Worm (Caenorhabditis elegans) whole organism, L1 larva: ENCODE data around the gene srh-39.
A peak's percentile ranks its signal among the peaks of the same experiment; 100 is the strongest.

Source experiments
- egl-27 ChIP-seq, 2 experiments: fragments of 150-350 bp in 1 of 2; sonication (generic microtip); optimal IDR thresholded peaks; 3 replicates each; lab custom pipeline; 2017 to 2018; ENCODE audit warnings: missing biosample characterization in 2 of 2, missing genetic modification characterization in 2 of 2, missing genetic modification reagents in 2 of 2
- fos-1 ChIP-seq: fragments of 150-350 bp; optimal IDR thresholded peaks from 2 replicates; lab custom pipeline; 2014; ENCODE audit warnings: missing biosample characterization, missing genetic modification characterization
- irx-1 ChIP-seq: sonication (generic microtip); optimal IDR thresholded peaks from 2 replicates; lab custom pipeline; 2016; ENCODE audit warnings: missing genetic modification characterization, missing compliant biosample characterization
- nhr-237 ChIP-seq: fragments of 150-350 bp; optimal IDR thresholded peaks from 2 replicates; lab custom pipeline; 2014; ENCODE audit warnings: missing biosample characterization, missing genetic modification characterization
- skn-1 ChIP-seq: fragments of 150-350 bp; optimal IDR thresholded peaks from 2 replicates; lab custom pipeline; 2014; ENCODE audit warnings: missing biosample characterization, missing genetic modification characterization
- sptf-1 ChIP-seq: fragments of 150-350 bp; optimal IDR thresholded peaks from 2 replicates; lab custom pipeline; 2014; ENCODE audit warnings: missing biosample characterization, missing genetic modification characterization
- xbp-1 ChIP-seq: sonication (generic microtip); optimal IDR thresholded peaks from 2 replicates; lab custom pipeline; 2016; ENCODE audit warnings: missing genetic modification characterization, missing compliant biosample characterization

DNA sequence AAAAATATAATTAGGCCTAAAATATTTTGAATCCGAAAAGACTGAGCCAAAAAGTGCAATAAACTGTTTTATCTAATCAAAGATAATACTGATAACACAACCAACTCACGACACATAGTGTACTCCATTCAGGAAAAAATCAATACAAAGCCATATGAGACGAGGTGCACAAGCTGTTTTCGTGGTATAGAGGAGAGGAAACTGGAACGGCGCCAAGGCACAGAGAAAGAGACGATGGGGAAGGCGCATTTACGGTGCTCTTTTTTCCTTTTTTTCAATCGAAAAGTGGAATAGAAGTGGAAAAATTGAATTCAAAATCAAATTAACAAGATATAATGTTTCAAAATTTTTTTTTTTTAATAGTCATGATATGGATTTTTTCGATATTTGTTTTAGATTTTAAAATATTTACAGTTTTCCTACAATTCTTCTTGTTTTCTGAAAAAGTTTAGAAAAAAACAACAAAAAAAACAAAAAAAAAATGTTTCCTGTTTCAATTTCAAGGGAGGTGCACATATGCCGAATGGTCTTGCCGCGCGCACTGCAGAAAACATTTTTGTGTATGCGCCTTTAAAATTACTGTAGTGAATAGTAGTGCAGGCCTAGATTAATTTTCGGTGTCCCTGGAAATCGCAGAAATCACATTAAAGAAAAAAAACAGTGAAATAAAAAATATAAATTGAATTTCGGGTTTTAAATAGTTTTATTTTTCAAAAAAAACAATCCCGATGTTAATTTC, 6.8 kb downstream of the srh-39 start, which contains the start of gene B0228.7:
- no peak for TF ChIP-seq skn-1 (tag; lab: Kevin White, UChicago)
- TF ChIP-seq irx-1 (tag; lab: Kevin White, UChicago), result no peak
- no peak for TF ChIP-seq nhr-237 (tag; lab: Kevin White, UChicago)
- peak; percentile 9 for TF ChIP-seq xbp-1 (tag; lab: Kevin White, UChicago)
- no peak for TF ChIP-seq sptf-1
- no peak for TF ChIP-seq egl-27 (tag; optimal IDR thresholded peaks at IDR 0.05; lab: Kevin White, UChicago)
- TF ChIP-seq fos-1, result no peak
